Fruit fly (Drosophila melanogaster): Measurements from ENCODE around the gene Oseg4.

Gene Oseg4

DNA sequence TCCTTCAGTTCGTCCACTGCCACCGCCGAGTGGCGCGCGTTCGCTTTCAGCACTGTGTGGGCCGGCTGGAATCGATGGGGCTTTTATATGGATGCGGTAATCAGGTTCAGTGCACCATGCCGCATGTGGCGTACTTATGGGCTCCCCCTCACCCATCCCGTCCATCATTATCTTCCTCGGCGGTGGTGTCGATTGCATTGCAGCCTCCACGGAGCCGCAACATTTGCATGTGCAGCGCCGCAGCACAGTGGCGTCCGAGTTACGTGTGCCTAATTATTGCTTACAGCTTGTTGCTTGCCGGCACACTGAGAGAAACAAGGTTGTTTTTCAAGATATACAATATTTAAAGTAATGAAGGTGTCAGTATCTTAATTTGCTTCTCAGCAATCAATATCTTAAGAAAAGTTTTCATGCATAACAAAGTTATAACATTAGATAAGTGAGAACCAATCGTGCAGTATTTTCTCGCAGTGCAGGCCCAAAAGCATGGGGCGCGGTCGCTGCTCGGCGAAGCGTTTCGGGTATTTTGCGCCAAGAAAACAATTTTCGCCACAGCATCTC lies 33.1 kb downstream of the Oseg4 start, which contains the start of gene CG13931 (continued):
- TF ChIP-seq usp (GFP tag; optimal IDR thresholded peaks at IDR 0.05) = no peak
- 0 out of 2 replicates have a peak, but pooled peaks have one; percentile 18 for TF ChIP-seq CG32772 (GFP tag; IDR thresholded peaks at IDR 0.05)
- peak; percentile 35 for TF ChIP-seq nmo (GFP tag; optimal IDR thresholded peaks at IDR 0.05)
- peak; percentile 80 for TF ChIP-seq sens (GFP tag)
- TF ChIP-seq dm (GFP tag; optimal IDR thresholded peaks at IDR 0.05) = no peak
- no peak for TF ChIP-seq CG1832 (GFP tag; optimal IDR thresholded peaks at IDR 0.05)
- TF ChIP-seq CG43689 (GFP tag; IDR thresholded peaks at IDR 0.05) = no peak
- TF ChIP-seq CG4282 (GFP tag; optimal IDR thresholded peaks at IDR 0.05) = no peak
- TF ChIP-seq CG13123 (GFP tag; optimal IDR thresholded peaks at IDR 0.05) = no peak
- TF ChIP-seq chn (GFP tag; optimal IDR thresholded peaks at IDR 0.05) = no peak
- TF ChIP-seq CG5245 (GFP tag; optimal IDR thresholded peaks at IDR 0.05) = no peak
- TF ChIP-seq ind (GFP tag; optimal IDR thresholded peaks at IDR 0.05) = peak; percentile 12
- TF ChIP-seq dysf (GFP tag; IDR thresholded peaks at IDR 0.05) = 0 out of 3 replicates have a peak, but pooled peaks have one; percentile 22
- no peak for TF ChIP-seq CG16779 (GFP tag; IDR thresholded peaks at IDR 0.05)
- TF ChIP-seq hth (optimal IDR thresholded peaks at IDR 0.05) = no peak
- TF ChIP-seq tna (GFP tag; IDR thresholded peaks at IDR 0.05; ENCODE audit: partially characterized antibody) = no peak
- no peak for TF ChIP-seq tll (GFP tag; optimal IDR thresholded peaks at IDR 0.05)
- TF ChIP-seq CG30020 (tag; optimal IDR thresholded peaks at IDR 0.05) = no peak
- no peak for TF ChIP-seq fu2 (GFP tag; optimal IDR thresholded peaks at IDR 0.05)
- TF ChIP-seq Bgb (GFP tag; IDR thresholded peaks at IDR 0.05; ENCODE audit: partially characterized antibody) = no peak
- no peak for TF ChIP-seq CG2202 (tag; optimal IDR thresholded peaks at IDR 0.05)
- no peak for TF ChIP-seq chinmo (GFP tag; IDR thresholded peaks at IDR 0.05; ENCODE audit: partially characterized antibody)
- no peak for TF ChIP-seq ash1 (GFP tag; optimal IDR thresholded peaks at IDR 0.05)
- TF ChIP-seq Oaz (GFP tag; IDR thresholded peaks at IDR 0.05) = no peak
- no peak for TF ChIP-seq CG3407 (GFP tag; optimal IDR thresholded peaks at IDR 0.05)
- TF ChIP-seq Ravus (GFP tag; IDR thresholded peaks at IDR 0.05) = no peak
- TF ChIP-seq cad (GFP tag; optimal IDR thresholded peaks at IDR 0.05) = no peak
- TF ChIP-seq unpg (GFP tag; optimal IDR thresholded peaks at IDR 0.05) = no peak
- peak; percentile 56 for TF ChIP-seq dmrt11E (tag; optimal IDR thresholded peaks at IDR 0.05)
- TF ChIP-seq Side (GFP tag; optimal IDR thresholded peaks at IDR 0.05) = no peak
- TF ChIP-seq sug (tag; optimal IDR thresholded peaks at IDR 0.05) = no peak
- TF ChIP-seq CG10209 (GFP tag; optimal IDR thresholded peaks at IDR 0.05) = no peak
- no peak for TF ChIP-seq seq (GFP tag; IDR thresholded peaks at IDR 0.05)
- no peak for TF ChIP-seq CG11247 (GFP tag; IDR thresholded peaks at IDR 0.05)
- TF ChIP-seq pros (GFP tag; optimal IDR thresholded peaks at IDR 0.05) = no peak
- no peak for TF ChIP-seq CG7271 (tag; optimal IDR thresholded peaks at IDR 0.05)
- no peak for TF ChIP-seq Eip74EF (GFP tag; optimal IDR thresholded peaks at IDR 0.05)
- peak in 1 of 2 experiments; percentile 42 for TF ChIP-seq bsh (GFP tag; optimal IDR thresholded peaks at IDR 0.05)
- no peak for TF ChIP-seq sr (GFP tag; IDR thresholded peaks at IDR 0.05)
- no peak for TF ChIP-seq CG9215 (GFP tag; IDR thresholded peaks at IDR 0.05)
- TF ChIP-seq Deaf1 (tag; optimal IDR thresholded peaks at IDR 0.05) = no peak
- no peak for TF ChIP-seq ham (GFP tag; IDR thresholded peaks at IDR 0.05)
- TF ChIP-seq tup (GFP tag; optimal IDR thresholded peaks at IDR 0.05) = no peak
- TF ChIP-seq Lpt (GFP tag; optimal IDR thresholded peaks at IDR 0.05) = no peak
- peak; percentile 45; the same call in 1 of the 3 replicates for TF ChIP-seq Aef1 (GFP tag; IDR thresholded peaks at IDR 0.05)
